Worm (Caenorhabditis elegans) whole organism, young adult: ENCODE results near the gene Y75B8A.63.

Experiments
- B0019.2 ChIP-seq: fragments of 200-800 bp; sonication (Bioruptor generic); conservative IDR thresholded peaks from 2 replicates; pipeline ENCODE4 v1.3.6; 2022; ENCODE audit warnings: missing genetic modification reagents, missing genetic modification characterization, missing compliant biosample characterization
- B0035.1 ChIP-seq: sonication (generic microtip); optimal IDR thresholded peaks from 2 replicates; lab custom pipeline; 2016; ENCODE audit warnings: missing genetic modification characterization, mild to moderate bottlenecking, missing compliant biosample characterization, missing genotype, missing genetic modification reagents
- B0261.1 ChIP-seq: sonication (generic microtip); optimal IDR thresholded peaks from 2 replicates; lab custom pipeline; 2016; ENCODE audit warnings: mild to moderate bottlenecking, missing genetic modification characterization, moderate library complexity, missing compliant biosample characterization
- F22D6.2 ChIP-seq: sonication (generic microtip); optimal IDR thresholded peaks from 2 replicates; lab custom pipeline; 2016; ENCODE audit warnings: mild to moderate bottlenecking, missing genetic modification characterization, missing compliant biosample characterization
- F37B4.10 ChIP-seq: fragments of 200-800 bp; sonication (Bioruptor generic); IDR thresholded peaks from 2 replicates; pipeline ENCODE4 v1.3.6; 2022; ENCODE audit warnings: missing genetic modification characterization, missing compliant biosample characterization
- F55B11.4 ChIP-seq: sonication (generic microtip); optimal IDR thresholded peaks from 2 replicates; lab custom pipeline; 2016; ENCODE audit warnings: missing compliant biosample characterization, missing genetic modification characterization, borderline replicate concordance; ENCODE audit not compliant: insufficient read depth
- K12H6.12 ChIP-seq: fragments of 200-800 bp; sonication (Bioruptor generic); optimal IDR thresholded peaks from 2 replicates; lab custom pipeline; 2018; ENCODE audit warnings: mild to moderate bottlenecking, missing genetic modification characterization, missing compliant biosample characterization
- Y53G8AR.9 ChIP-seq: fragments of 200-800 bp; sonication (Bioruptor generic); conservative IDR thresholded peaks from 2 replicates; pipeline ENCODE4 v1.3.6; 2022; ENCODE audit warnings: missing genetic modification reagents, missing genetic modification characterization, missing compliant biosample characterization
- Y95B8A.8 ChIP-seq: fragments of 200-800 bp; sonication (Bioruptor generic); IDR thresholded peaks from 2 replicates; pipeline ENCODE4 v1.3.6; 2022; ENCODE audit warnings: missing genetic modification reagents, missing genetic modification characterization, missing compliant biosample characterization
- ZK185.1 ChIP-seq: sonication (generic microtip); optimal IDR thresholded peaks from 2 replicates; lab custom pipeline; 2016; ENCODE audit warnings: mild to moderate bottlenecking, missing genetic modification characterization, missing compliant biosample characterization; ENCODE audit not compliant: poor library complexity, severe bottlenecking
- aptf-2 ChIP-seq: fragments of 200-800 bp; sonication (Bioruptor generic); conservative IDR thresholded peaks from 2 replicates; pipeline ENCODE4 v1.3.6; 2022; ENCODE audit warnings: missing genetic modification reagents, missing genetic modification characterization, missing compliant biosample characterization
- attf-5 ChIP-seq: fragments of 200-800 bp; sonication (Bioruptor generic); optimal IDR thresholded peaks from 2 replicates; lab custom pipeline; 2018; ENCODE audit warnings: mild to moderate bottlenecking, missing genetic modification characterization, missing compliant biosample characterization
- attf-6 ChIP-seq: fragments of 200-800 bp; sonication (Bioruptor generic); IDR thresholded peaks from 2 replicates; pipeline ENCODE4 v1.3.6; 2022; ENCODE audit warnings: missing genetic modification reagents, missing genetic modification characterization, missing compliant biosample characterization
- cebp-1 ChIP-seq, 2 experiments: fragments of 200-800 bp in 1 of 2; sonication (Bioruptor generic) in 1 of 2; sonication (generic microtip) in 1 of 2; IDR thresholded peaks in 1 of 2; optimal IDR thresholded peaks in 1 of 2; 2 replicates each; pipeline versions ENCODE4 v1.3.6 to Lab custom; 2017 to 2022; ENCODE audit warnings: missing compliant biosample characterization in 2 of 2, missing genetic modification characterization in 2 of 2, mild to moderate bottlenecking in 1 of 2, missing genetic modification reagents in 1 of 2, moderate library complexity in 1 of 2
- ceh-100 ChIP-seq: fragments of 200-800 bp; sonication (Bioruptor generic); IDR thresholded peaks from 2 replicates; pipeline ENCODE4 v1.3.6; 2022; ENCODE audit warnings: missing genetic modification reagents, missing genetic modification characterization, missing compliant biosample characterization
- ceh-27 ChIP-seq: fragments of 200-800 bp; sonication (Bioruptor generic); optimal IDR thresholded peaks from 2 replicates; lab custom pipeline; 2018; ENCODE audit warnings: mild to moderate bottlenecking, missing genetic modification characterization, moderate library complexity, missing compliant biosample characterization
- ceh-40 ChIP-seq: fragments of 200-800 bp; sonication (Bioruptor generic); IDR thresholded peaks from 2 replicates; pipeline ENCODE4 v1.3.6; 2022; ENCODE audit warnings: missing genetic modification characterization, missing compliant biosample characterization
- ceh-58 ChIP-seq: fragments of 200-800 bp; sonication (Bioruptor generic); IDR thresholded peaks from 2 replicates; pipeline ENCODE4 v1.3.6; 2022; ENCODE audit warnings: missing genetic modification characterization, missing compliant biosample characterization
- chd-7 ChIP-seq: sonication (generic microtip); optimal IDR thresholded peaks from 2 replicates; lab custom pipeline; 2016; ENCODE audit warnings: mild to moderate bottlenecking, missing genetic modification characterization, moderate library complexity, missing compliant biosample characterization
- die-1 ChIP-seq: sonication (generic microtip); optimal IDR thresholded peaks from 2 replicates; lab custom pipeline; 2016; ENCODE audit warnings: missing genotype, mild to moderate bottlenecking, missing genetic modification characterization, missing compliant biosample characterization
- dpff-1 ChIP-seq: sonication (generic microtip); optimal IDR thresholded peaks from 2 replicates; lab custom pipeline; 2017; ENCODE audit warnings: mild to moderate bottlenecking, missing genetic modification characterization, missing compliant biosample characterization
- ekl-4 ChIP-seq: fragments of 200-800 bp; sonication (Bioruptor generic); IDR thresholded peaks from 2 replicates; pipeline ENCODE4 v1.3.6; 2022; ENCODE audit warnings: missing genetic modification reagents, missing genetic modification characterization, missing compliant biosample characterization
- hlh-26 ChIP-seq: fragments of 200-800 bp; sonication (Bioruptor generic); conservative IDR thresholded peaks from 2 replicates; pipeline ENCODE4 v1.3.6; 2022; ENCODE audit warnings: missing genetic modification reagents, missing genetic modification characterization, missing compliant biosample characterization
- hmg-1.2 ChIP-seq: fragments of 200-800 bp; sonication (Bioruptor generic); IDR thresholded peaks from 2 replicates; pipeline ENCODE4 v1.3.6; 2022; ENCODE audit warnings: missing genetic modification reagents, missing genetic modification characterization, missing compliant biosample characterization
- hmg-20 ChIP-seq: fragments of 200-800 bp; sonication (Bioruptor generic); IDR thresholded peaks from 2 replicates; pipeline ENCODE4 v1.3.6; 2022; ENCODE audit warnings: missing genetic modification reagents, missing genetic modification characterization, missing compliant biosample characterization
- lin-54 ChIP-seq: fragments of 200-800 bp; sonication (Bioruptor generic); optimal IDR thresholded peaks from 2 replicates; lab custom pipeline; 2018; ENCODE audit warnings: mild to moderate bottlenecking, missing genetic modification characterization, missing compliant biosample characterization
- madf-10 ChIP-seq: sonication (generic microtip); optimal IDR thresholded peaks from 2 replicates; lab custom pipeline; 2016; ENCODE audit warnings: mild to moderate bottlenecking, missing genetic modification characterization, missing compliant biosample characterization
- madf-3 ChIP-seq: fragments of 200-800 bp; sonication (Bioruptor generic); IDR thresholded peaks from 2 replicates; pipeline ENCODE4 v1.3.6; 2022; ENCODE audit warnings: missing genetic modification reagents, missing genetic modification characterization, missing compliant biosample characterization
- nfya-2 ChIP-seq: fragments of 200-800 bp; sonication (Bioruptor generic); IDR thresholded peaks from 2 replicates; pipeline ENCODE4 v1.3.6; 2022; ENCODE audit warnings: missing genetic modification reagents, missing genetic modification characterization, missing compliant biosample characterization
- nhr-120 ChIP-seq: fragments of 200-800 bp; sonication (Bioruptor generic); IDR thresholded peaks from 2 replicates; pipeline ENCODE4 v1.3.6; 2022; ENCODE audit warnings: missing genetic modification characterization, missing compliant biosample characterization
- nhr-80 ChIP-seq: sonication (generic microtip); optimal IDR thresholded peaks from 2 replicates; lab custom pipeline; 2016; ENCODE audit warnings: missing genetic modification characterization, missing compliant biosample characterization
- rpc-1 ChIP-seq, 2 experiments: fragments of 150-350 bp in 1 of 2; sonication (generic microtip) in 1 of 2; optimal IDR thresholded peaks; 2 replicates each; lab custom pipeline; 2014 to 2018; ENCODE audit warnings: missing biosample characterization in 1 of 2, missing genetic modification characterization in 1 of 2, missing genetic modification reagents in 1 of 2, missing genotype in 1 of 2
- snpc-1.1 ChIP-seq: sonication (generic microtip); optimal IDR thresholded peaks from 2 replicates; lab custom pipeline; 2017; ENCODE audit warnings: missing genetic modification characterization, mild to moderate bottlenecking, missing compliant biosample characterization, antibody characterized with exemption, moderate library complexity, missing genotype, missing genetic modification reagents; ENCODE audit not compliant: insufficient read depth
- snpc-4 ChIP-seq, 5 experiments: fragments of 150-350 bp in 1 of 5; sonication (generic microtip) in 4 of 5; optimal IDR thresholded peaks; 2 replicates each; lab custom pipeline; 2014 to 2018; ENCODE audit warnings: missing genetic modification characterization in 5 of 5, missing biosample characterization in 3 of 5, antibody characterized with exemption in 2 of 5, mild to moderate bottlenecking in 2 of 5, missing compliant biosample characterization in 2 of 5, missing genotype in 2 of 5, moderate library complexity in 2 of 5, missing genetic modification reagents in 1 of 5
- somi-1 ChIP-seq: fragments of 200-800 bp; sonication (Bioruptor generic); optimal IDR thresholded peaks from 2 replicates; lab custom pipeline; 2018; ENCODE audit warnings: mild to moderate bottlenecking, missing genetic modification characterization, missing compliant biosample characterization
- unc-62 ChIP-seq: fragments of 150-350 bp; optimal IDR thresholded peaks from 2 replicates; lab custom pipeline; 2014; ENCODE audit warnings: missing biosample characterization, missing genetic modification reagents, missing genetic modification characterization

The Y75B8A.63 gene

DNA sequence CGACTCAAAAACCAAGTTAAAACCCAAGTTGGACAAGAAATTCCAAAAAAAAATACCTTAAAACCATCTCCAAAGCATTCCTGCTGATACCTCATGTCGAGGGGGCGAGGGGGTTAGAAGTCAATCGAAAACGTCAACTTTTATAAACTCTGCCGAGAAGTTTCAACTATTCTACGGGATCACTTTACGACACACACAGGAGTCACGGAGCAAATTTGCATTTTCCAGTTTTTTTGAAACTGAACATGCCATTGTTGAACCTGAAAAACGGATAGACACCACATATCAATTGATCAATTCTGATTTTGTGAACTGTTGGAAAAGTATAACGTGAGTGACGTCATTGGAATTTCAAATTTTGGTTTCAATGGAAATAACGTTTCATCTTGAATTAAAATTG, 24.7 kb upstream of the Y75B8A.63 start, which contains the start of gene mrp-8:
mrp-8 (minus strand) TSS at position 101 of the 400 bp plus-strand sequence.
- TF ChIP-seq attf-5: no peak
- TF ChIP-seq K12H6.12 (tag; lab: Kevin White, UChicago): no peak
- TF ChIP-seq die-1: no peak
- TF ChIP-seq lin-54 (GFP tag; lab: Kevin White, UChicago): no peak
- TF ChIP-seq nhr-80 (tag; lab: Kevin White, UChicago): no peak
- TF ChIP-seq hlh-26: no peak
- no peak for TF ChIP-seq unc-62 (GFP tag; lab: Kevin White, UChicago)
- no peak for TF ChIP-seq Y53G8AR.9 (GFP tag; lab: Robert Waterston, UW)
- no peak for TF ChIP-seq Y95B8A.8 (GFP tag; lab: Robert Waterston, UW)
- no peak for TF ChIP-seq ceh-40 (GFP tag; lab: Robert Waterston, UW)
- no peak for TF ChIP-seq nhr-120 (GFP tag; lab: Robert Waterston, UW)
- TF ChIP-seq F37B4.10 (GFP tag; lab: Robert Waterston, UW): no peak
- no peak for TF ChIP-seq madf-3
- no peak for TF ChIP-seq B0035.1 (tag; lab: Kevin White, UChicago)
- no peak for TF ChIP-seq dpff-1 (tag; lab: Kevin White, UChicago)
- TF ChIP-seq ZK185.1 (tag; lab: Kevin White, UChicago): no peak
- no peak for TF ChIP-seq ceh-58 (GFP tag; lab: Robert Waterston, UW)
- no peak for TF ChIP-seq hmg-1.2 (GFP tag; lab: Robert Waterston, UW)

DNA sequence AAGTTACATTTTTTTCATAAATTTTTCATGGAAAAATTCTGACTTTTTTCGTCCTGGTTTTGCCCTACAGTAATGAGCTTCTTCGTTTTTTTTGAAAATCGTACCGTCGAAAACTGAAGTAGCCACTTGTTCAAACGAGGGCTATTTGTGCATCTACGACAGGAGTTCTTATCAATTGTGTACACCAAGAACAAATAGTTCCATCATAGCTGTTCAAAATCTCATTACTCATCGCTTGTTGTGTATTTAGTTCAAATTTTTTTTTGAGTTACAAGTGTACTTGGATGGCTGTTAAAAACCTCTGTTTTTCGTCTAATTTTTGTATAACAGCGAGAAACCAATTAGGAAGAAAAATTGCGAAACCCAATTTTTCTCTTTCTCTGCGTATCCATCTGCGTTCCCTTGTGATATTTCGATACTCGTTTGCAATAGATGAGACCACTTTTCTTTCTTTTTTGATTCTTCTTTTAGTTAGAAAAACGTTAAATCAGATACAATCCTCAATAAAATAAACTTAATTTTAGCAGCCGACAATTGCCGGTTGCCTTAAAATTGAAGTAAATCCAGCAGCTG, 22.9 kb upstream of the Y75B8A.63 start:
- no peak for TF ChIP-seq hmg-20 (GFP tag; lab: Robert Waterston, UW)
- no peak for TF ChIP-seq somi-1 (GFP tag; lab: Kevin White, UChicago)
- TF ChIP-seq lin-54 (GFP tag; lab: Kevin White, UChicago): no peak
- no peak for TF ChIP-seq rpc-1 (optimal IDR thresholded peaks at IDR 0.05; lab: Kevin White, UChicago)
- TF ChIP-seq rpc-1 (tag; optimal IDR thresholded peaks at IDR 0.05; lab: Kevin White, UChicago): no peak
- TF ChIP-seq nfya-2 (GFP tag; lab: Robert Waterston, UW): no peak
- TF ChIP-seq attf-5: peak; percentile 27
- no peak for TF ChIP-seq B0261.1 (tag; lab: Kevin White, UChicago)
- no peak for TF ChIP-seq snpc-4 (GFP tag; optimal IDR thresholded peaks at IDR 0.05; lab: Kevin White, UChicago)
- TF ChIP-seq snpc-4 (tag; optimal IDR thresholded peaks at IDR 0.05; lab: Kevin White, UChicago): peak in 1 of 4 experiments; percentile 13
- TF ChIP-seq chd-7 (tag; lab: Kevin White, UChicago): no peak
- no peak for TF ChIP-seq ekl-4
- no peak for TF ChIP-seq F55B11.4 (tag; lab: Kevin White, UChicago)
- TF ChIP-seq K12H6.12 (tag; lab: Kevin White, UChicago): no peak
- no peak for TF ChIP-seq attf-6
- TF ChIP-seq snpc-1.1: no peak
- no peak for TF ChIP-seq B0019.2 (GFP tag; lab: Robert Waterston, UW)
- TF ChIP-seq cebp-1 (GFP tag; IDR thresholded peaks at IDR 0.05; lab: Robert Waterston, UW): peak; percentile 84
- peak; percentile 92 for TF ChIP-seq cebp-1 (tag; optimal IDR thresholded peaks at IDR 0.05; lab: Kevin White, UChicago)

DNA sequence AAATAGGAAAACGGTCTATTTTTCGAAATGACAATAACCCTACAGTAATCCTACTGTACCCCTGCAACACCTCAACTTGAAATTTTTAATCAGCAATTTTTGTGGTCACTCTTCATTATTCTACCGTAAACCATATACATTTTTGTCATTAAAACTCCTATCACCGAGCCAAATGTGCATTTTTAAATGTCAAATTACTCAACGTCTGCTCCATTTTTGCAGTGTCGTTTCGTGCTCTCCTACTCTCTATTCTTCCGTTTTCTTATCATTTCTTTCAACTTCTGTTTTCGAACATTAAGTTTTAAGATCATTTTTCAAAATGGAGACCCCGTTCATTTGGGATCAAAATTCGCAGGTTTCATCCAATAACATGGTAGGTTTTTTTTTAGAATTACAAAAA, 20.3 kb upstream of the Y75B8A.63 start, which contains the start of gene pqn-92:
pqn-92 (plus strand) TSS at position 307 of the 400 bp plus-strand sequence.
- no peak for TF ChIP-seq unc-62 (GFP tag; lab: Kevin White, UChicago)
- TF ChIP-seq madf-10 (tag; lab: Kevin White, UChicago): no peak
- TF ChIP-seq ceh-27 (GFP tag; lab: Kevin White, UChicago): no peak
- TF ChIP-seq F22D6.2 (tag; lab: Kevin White, UChicago): no peak
- no peak for TF ChIP-seq aptf-2 (GFP tag; lab: Robert Waterston, UW)
- TF ChIP-seq ceh-100: no peak
- no peak for TF ChIP-seq ekl-4
- TF ChIP-seq nhr-80 (tag; lab: Kevin White, UChicago): peak; percentile 70
